Fruit fly (Drosophila melanogaster) whole organism, embryonic: Measurements from ENCODE around the gene spidey.

Experiments used
- B-H1 ChIP-seq: fragments of 200-800 bp; sonication (Bioruptor generic); IDR thresholded peaks from 3 replicates; pipeline ENCODE4 v1.3.6; 2022; ENCODE audit warnings: missing biosample characterization, missing genetic modification characterization
- Blimp-1 ChIP-seq: fragments of 200-800 bp; sonication (Bioruptor generic); optimal IDR thresholded peaks from 3 replicates; lab custom pipeline; 2018; ENCODE audit warnings: missing biosample characterization, missing genetic modification characterization, mild to moderate bottlenecking, moderate library complexity, missing genetic modification reagents
- CG11695 ChIP-seq: fragments of 200-800 bp; sonication (Bioruptor generic); IDR thresholded peaks from 3 replicates; pipeline ENCODE4 v1.3.6; 2022; ENCODE audit warnings: missing biosample characterization, missing genetic modification characterization
- CG13287 ChIP-seq: fragments of 200-800 bp; sonication (Bioruptor generic); IDR thresholded peaks from 2 replicates; pipeline ENCODE4 v1.3.6; 2022; ENCODE audit warnings: missing biosample characterization, missing genetic modification characterization; ENCODE audit not compliant: partially characterized antibody
- CG15073 ChIP-seq: fragments of 200-800 bp; sonication (Bioruptor generic); optimal IDR thresholded peaks from 2 replicates; lab custom pipeline; 2016; ENCODE audit warnings: missing biosample characterization, missing genetic modification characterization
- CG15269 ChIP-seq: fragments of 200-800 bp; sonication (Bioruptor generic); optimal IDR thresholded peaks from 2 replicates; lab custom pipeline; 2018; ENCODE audit warnings: missing biosample characterization, mild to moderate bottlenecking, missing genetic modification characterization, moderate library complexity
- CG1603 ChIP-seq: fragments of 200-800 bp; sonication (Bioruptor generic); optimal IDR thresholded peaks from 2 replicates; lab custom pipeline; 2019; ENCODE audit warnings: missing biosample characterization, mild to moderate bottlenecking, missing genetic modification characterization, moderate library complexity
- CG17186 ChIP-seq: fragments of 200-800 bp; sonication (Bioruptor generic); optimal IDR thresholded peaks from 3 replicates; lab custom pipeline; 2017; ENCODE audit warnings: missing biosample characterization, missing genetic modification reagents, missing genetic modification characterization
- CG18764 ChIP-seq: fragments of 200-800 bp; sonication (Bioruptor generic); optimal IDR thresholded peaks from 3 replicates; lab custom pipeline; 2016; ENCODE audit warnings: missing biosample characterization, missing genetic modification characterization
- CG2889 ChIP-seq: fragments of 200-800 bp; sonication (Bioruptor generic); IDR thresholded peaks from 3 replicates; pipeline ENCODE4 v1.3.6; 2022; ENCODE audit warnings: missing biosample characterization, missing genetic modification characterization
- CG31224 ChIP-seq: fragments of 200-800 bp; sonication (Bioruptor generic); IDR thresholded peaks from 2 replicates; pipeline ENCODE4 v1.3.6; 2022; ENCODE audit warnings: missing biosample characterization, missing genetic modification characterization
- CG32767 ChIP-seq: fragments of 200-800 bp; sonication (Bioruptor generic); IDR thresholded peaks from 2 replicates; pipeline ENCODE4 v1.3.6; 2022; ENCODE audit warnings: missing biosample characterization, missing genetic modification characterization
- CG34376 ChIP-seq: fragments of 200-800 bp; sonication (Bioruptor generic); optimal IDR thresholded peaks from 2 replicates; lab custom pipeline; 2018; ENCODE audit warnings: missing biosample characterization, mild to moderate bottlenecking, missing genetic modification characterization
- CG4282 ChIP-seq: fragments of 200-800 bp; sonication (Bioruptor generic); optimal IDR thresholded peaks from 2 replicates; lab custom pipeline; 2016; ENCODE audit warnings: missing biosample characterization, missing genetic modification characterization
- CG4328 ChIP-seq: fragments of 200-800 bp; sonication (Bioruptor generic); optimal IDR thresholded peaks from 3 replicates; lab custom pipeline; 2017; ENCODE audit warnings: missing biosample characterization, missing genetic modification reagents, missing genetic modification characterization
- CG5245 ChIP-seq: fragments of 200-800 bp; sonication (Bioruptor generic); optimal IDR thresholded peaks from 3 replicates; lab custom pipeline; 2016; ENCODE audit warnings: missing biosample characterization, missing genetic modification characterization
- CG8089 ChIP-seq: fragments of 200-800 bp; sonication (Bioruptor generic); optimal IDR thresholded peaks from 3 replicates; lab custom pipeline; 2016; ENCODE audit warnings: missing biosample characterization, missing genetic modification characterization
- CG9437 ChIP-seq: fragments of 200-800 bp; sonication (Bioruptor generic); optimal IDR thresholded peaks from 2 replicates; lab custom pipeline; 2018; ENCODE audit warnings: missing biosample characterization, mild to moderate bottlenecking, missing genetic modification characterization
- Drgx ChIP-seq: fragments of 200-800 bp; sonication (Bioruptor generic); IDR thresholded peaks from 2 replicates; pipeline ENCODE4 v1.3.6; 2022; ENCODE audit warnings: missing biosample characterization, missing genetic modification characterization
- Ets97D ChIP-seq: fragments of 200-800 bp; sonication (Bioruptor generic); optimal IDR thresholded peaks from 3 replicates; lab custom pipeline; 2016; ENCODE audit warnings: missing biosample characterization, missing genetic modification characterization
- H2.0 ChIP-seq: fragments of 200-800 bp; sonication (Bioruptor generic); IDR thresholded peaks from 2 replicates; pipeline ENCODE4 v1.3.6; 2022; ENCODE audit warnings: missing biosample characterization, missing genetic modification characterization
- HmgZ ChIP-seq: fragments of 200-800 bp; sonication (Bioruptor generic); optimal IDR thresholded peaks from 2 replicates; lab custom pipeline; 2018; ENCODE audit warnings: missing biosample characterization, mild to moderate bottlenecking, missing genetic modification characterization
- Hr3 ChIP-seq: fragments of 200-800 bp; sonication (Bioruptor generic); optimal IDR thresholded peaks from 3 replicates; lab custom pipeline; 2016; ENCODE audit warnings: missing biosample characterization, missing genetic modification characterization
- Lpt ChIP-seq: fragments of >200 bp; optimal IDR thresholded peaks from 2 replicates; lab custom pipeline; 2018; ENCODE audit warnings: missing biosample characterization, missing genetic modification characterization
- NFAT ChIP-seq: fragments of 200-800 bp; sonication (Bioruptor generic); IDR thresholded peaks from 2 replicates; pipeline ENCODE4 v1.3.6; 2022; ENCODE audit warnings: missing biosample characterization, missing genetic modification characterization
- Nf-YA ChIP-seq: fragments of 200-800 bp; sonication (Bioruptor generic); IDR thresholded peaks from 2 replicates; pipeline ENCODE4 v1.3.6; 2022; ENCODE audit warnings: missing biosample characterization, missing genetic modification characterization
- Ravus ChIP-seq: fragments of 200-800 bp; sonication (Bioruptor generic); IDR thresholded peaks from 2 replicates; pipeline ENCODE4 v1.3.6; 2022; ENCODE audit warnings: missing biosample characterization, missing genetic modification characterization
- Rfx ChIP-seq: fragments of 200-800 bp; sonication (Bioruptor generic); IDR thresholded peaks from 2 replicates; pipeline ENCODE4 v1.3.6; 2022; ENCODE audit warnings: missing biosample characterization, missing genetic modification characterization
- Sin3A ChIP-seq: fragments of >200 bp; optimal IDR thresholded peaks from 2 replicates; lab custom pipeline; 2018
- Stat92E ChIP-seq, 3 experiments: fragments of >200 bp in 2 of 3; fragments of 200-800 bp in 1 of 3; sonication (Bioruptor generic) in 1 of 3; optimal IDR thresholded peaks; 2 replicates each; lab custom pipeline; 2017 to 2019; ENCODE audit warnings: missing biosample characterization in 3 of 3, missing genetic modification characterization in 3 of 3, mild to moderate bottlenecking in 1 of 3, moderate library complexity in 1 of 3
- ac ChIP-seq: fragments of 200-800 bp; sonication (Bioruptor generic); optimal IDR thresholded peaks from 3 replicates; lab custom pipeline; 2017; ENCODE audit warnings: missing biosample characterization, mild to moderate bottlenecking, missing genetic modification characterization
- caup ChIP-seq: fragments of 200-800 bp; sonication (Bioruptor generic); optimal IDR thresholded peaks from 3 replicates; lab custom pipeline; 2017; ENCODE audit warnings: missing biosample characterization, mild to moderate bottlenecking, missing genetic modification characterization, moderate library complexity; ENCODE audit not compliant: severe bottlenecking
- chm ChIP-seq: fragments of 200-800 bp; sonication (Bioruptor generic); IDR thresholded peaks from 2 replicates; pipeline ENCODE4 v1.3.6; 2022; ENCODE audit warnings: missing biosample characterization, missing genetic modification characterization
- corto ChIP-seq: fragments of 200-800 bp; sonication (Bioruptor generic); optimal IDR thresholded peaks from 2 replicates; lab custom pipeline; 2016; ENCODE audit warnings: missing biosample characterization, mild to moderate bottlenecking, missing genetic modification characterization, moderate library complexity
- dysf ChIP-seq: fragments of 200-800 bp; sonication (Bioruptor generic); IDR thresholded peaks from 3 replicates; pipeline ENCODE4 v1.3.6; 2022; ENCODE audit warnings: missing biosample characterization, missing genetic modification characterization
- fu2 ChIP-seq: fragments of 200-800 bp; sonication (Bioruptor generic); optimal IDR thresholded peaks from 2 replicates; lab custom pipeline; 2016; ENCODE audit warnings: missing biosample characterization, missing genetic modification characterization
- gt ChIP-seq: fragments of 200-800 bp; sonication (Bioruptor generic); IDR thresholded peaks from 2 replicates; pipeline ENCODE4 v1.3.6; 2022; ENCODE audit warnings: missing biosample characterization, missing genetic modification characterization
- klu ChIP-seq: fragments of 200-800 bp; sonication (Bioruptor generic); IDR thresholded peaks from 2 replicates; pipeline ENCODE4 v1.3.6; 2022; ENCODE audit warnings: missing biosample characterization, missing genetic modification characterization
- lab ChIP-seq: fragments of 200-800 bp; sonication (Bioruptor generic); optimal IDR thresholded peaks from 3 replicates; lab custom pipeline; 2017; ENCODE audit warnings: missing biosample characterization, missing genetic modification characterization, mild to moderate bottlenecking, moderate library complexity, missing genetic modification reagents
- lola ChIP-seq, 3 experiments: fragments of >200 bp in 2 of 3; fragments of 200-800 bp in 1 of 3; sonication (Bioruptor generic) in 1 of 3; optimal IDR thresholded peaks; 2 replicates each; lab custom pipeline; 2017 to 2019; ENCODE audit warnings: missing biosample characterization in 3 of 3, missing genetic modification characterization in 3 of 3, mild to moderate bottlenecking in 1 of 3, moderate library complexity in 1 of 3
- ranshi ChIP-seq: fragments of 200-800 bp; sonication (Bioruptor generic); IDR thresholded peaks from 2 replicates; pipeline ENCODE4 v1.3.6; 2022; ENCODE audit warnings: missing biosample characterization, missing genetic modification characterization
- sim ChIP-seq: fragments of 200-800 bp; sonication (Bioruptor generic); IDR thresholded peaks from 2 replicates; pipeline ENCODE4 v1.3.6; 2022; ENCODE audit warnings: missing biosample characterization, missing genetic modification characterization
- slp2 ChIP-seq: fragments of 200-800 bp; sonication (Bioruptor generic); optimal IDR thresholded peaks from 2 replicates; lab custom pipeline; 2016; ENCODE audit warnings: missing biosample characterization, missing genetic modification characterization
- sna ChIP-seq: fragments of 200-800 bp; sonication (Bioruptor generic); IDR thresholded peaks from 2 replicates; pipeline ENCODE4 v1.3.6; 2022; ENCODE audit warnings: missing biosample characterization, missing genetic modification characterization; ENCODE audit not compliant: partially characterized antibody
- ssp ChIP-seq: fragments of 200-800 bp; sonication (Bioruptor generic); IDR thresholded peaks from 2 replicates; pipeline ENCODE4 v1.3.6; 2022; ENCODE audit warnings: missing biosample characterization, missing genetic modification characterization
- stc ChIP-seq: fragments of 200-800 bp; sonication (Bioruptor generic); IDR thresholded peaks from 2 replicates; pipeline ENCODE4 v1.3.6; 2022; ENCODE audit warnings: missing biosample characterization, missing genetic modification characterization
- tap ChIP-seq: fragments of 200-800 bp; optimal IDR thresholded peaks from 3 replicates; lab custom pipeline; 2019; ENCODE audit warnings: missing biosample characterization, mild to moderate bottlenecking, missing genetic modification characterization, moderate library complexity
- vfl ChIP-seq: fragments of 200-800 bp; sonication (Bioruptor generic); optimal IDR thresholded peaks from 2 replicates; lab custom pipeline; 2016; ENCODE audit warnings: missing biosample characterization, missing genetic modification characterization
- wdn ChIP-seq: fragments of 200-800 bp; sonication (Bioruptor generic); IDR thresholded peaks from 2 replicates; pipeline ENCODE4 v1.3.6; 2022; ENCODE audit warnings: missing biosample characterization, missing genetic modification characterization

Gene spidey

dm6 chrX:7901153-7902038, 7.3 kb upstream of the spidey start, which contains the start of the genes RpS6 and bys (continued):
- TF ChIP-seq HmgZ (tag; lab: Kevin White, UChicago) (no peak), caup (peak; percentile 69), H2.0 (GFP tag; lab: Robert Waterston, UW) (peak; percentile 33; the same call in 1 of the 2 replicates), Nf-YA (no peak), vfl (no peak), sna (GFP tag; lab: Robert Waterston, UW) (0 out of 2 replicates have a peak, but pooled peaks have one; percentile 36), CG31224 (0 out of 2 replicates have a peak, but pooled peaks have one; percentile 32), NFAT (GFP tag; lab: Robert Waterston, UW) (peak; percentile 81), wdn (GFP tag; lab: Robert Waterston, UW) (peak; percentile 12; the same call in 1 of the 2 replicates), CG5245 (GFP tag; lab: Kevin White, UChicago) (peak; percentile 19), ranshi (GFP tag; lab: Robert Waterston, UW) (peak; percentile 39), klu (GFP tag; lab: Robert Waterston, UW) (no peak), ac (peak; percentile 46), CG32767 (GFP tag; lab: Robert Waterston, UW) (no peak), CG2889 (0 out of 3 replicates have a peak, but pooled peaks have one; percentile 38), dysf (GFP tag; lab: Robert Waterston, UW) (peak; percentile 42; the same call in 2 of the 3 replicates), sim (GFP tag; lab: Robert Waterston, UW) (0 out of 2 replicates have a peak, but pooled peaks have one; percentile 23), tap (tag; lab: Kevin White, UChicago) (no peak), CG15073 (GFP tag; lab: Kevin White, UChicago) (no peak), CG11695 (0 out of 3 replicates have a peak, but pooled peaks have one; percentile 31), chm (peak; percentile 65), CG18764 (no peak), Lpt (GFP tag; lab: Kevin White, UChicago) (no peak), CG9437 (GFP tag; lab: Kevin White, UChicago) (peak; percentile 63), CG15269 (tag; lab: Kevin White, UChicago) (peak; percentile 24), CG4282 (no peak), Hr3 (GFP tag; lab: Kevin White, UChicago) (peak; percentile 36), CG13287 (peak; percentile 76), Sin3A (lab: Kevin White, UChicago) (peak; percentile 21), Blimp-1 (no peak), CG8089 (GFP tag; lab: Kevin White, UChicago) (peak; percentile 5), Ets97D (GFP tag; lab: Kevin White, UChicago) (peak; percentile 96), Stat92E (GFP tag; optimal IDR thresholded peaks at IDR 0.05; lab: Kevin White, UChicago) (peak in 1 of 3 experiments; percentile 31), lab (GFP tag; lab: Kevin White, UChicago) (peak; percentile 80), CG34376 (GFP tag; lab: Kevin White, UChicago) (peak; percentile 74), B-H1 (GFP tag; lab: Robert Waterston, UW) (peak; percentile 14; the same call in 1 of the 3 replicates), gt (GFP tag; lab: Robert Waterston, UW) (no peak), lola (GFP tag; optimal IDR thresholded peaks at IDR 0.05; lab: Kevin White, UChicago) (peak in 1 of 3 experiments; percentile 61), CG17186 (GFP tag; lab: Kevin White, UChicago) (no peak), Drgx (GFP tag; lab: Robert Waterston, UW) (peak; percentile 49), CG1603 (tag; lab: Kevin White, UChicago) (peak; percentile 61), fu2 (GFP tag; lab: Kevin White, UChicago) (peak; percentile 12), CG4328 (GFP tag; lab: Kevin White, UChicago) (peak; percentile 15), corto (GFP tag; lab: Kevin White, UChicago) (no peak), ssp (GFP tag; lab: Robert Waterston, UW) (0 out of 2 replicates have a peak, but pooled peaks have one; percentile 19), Ravus (no peak), stc (GFP tag; lab: Robert Waterston, UW) (no peak), slp2 (peak; percentile 7), Rfx (GFP tag; lab: Robert Waterston, UW) (peak; percentile 79)
